Worm (Caenorhabditis elegans): Measurements from ENCODE around the gene mdt-15.
A peak's percentile ranks its signal among the peaks of the same experiment; 100 is the strongest.

mdt-15 gene

ce11 chrIII:5853240-5853639 lies 19.7 kb upstream of the mdt-15 start, which contains the start of gene ddx-23:
ddx-23 (minus strand) TSS chrIII:5853269.
- TF ChIP-seq ces-1 (GFP tag; optimal IDR thresholded peaks at IDR 0.05) (peak; percentile 57), lin-13 (tag; optimal IDR thresholded peaks at IDR 0.05) (no peak)

ce11 chrIII:5846412-5846811 lies 12.9 kb upstream of the mdt-15 start:
- TF ChIP-seq M03D4.4 (tag; optimal IDR thresholded peaks at IDR 0.05): no peak
- peak; percentile 39 for TF ChIP-seq ces-1 (GFP tag; optimal IDR thresholded peaks at IDR 0.05)

DNA sequence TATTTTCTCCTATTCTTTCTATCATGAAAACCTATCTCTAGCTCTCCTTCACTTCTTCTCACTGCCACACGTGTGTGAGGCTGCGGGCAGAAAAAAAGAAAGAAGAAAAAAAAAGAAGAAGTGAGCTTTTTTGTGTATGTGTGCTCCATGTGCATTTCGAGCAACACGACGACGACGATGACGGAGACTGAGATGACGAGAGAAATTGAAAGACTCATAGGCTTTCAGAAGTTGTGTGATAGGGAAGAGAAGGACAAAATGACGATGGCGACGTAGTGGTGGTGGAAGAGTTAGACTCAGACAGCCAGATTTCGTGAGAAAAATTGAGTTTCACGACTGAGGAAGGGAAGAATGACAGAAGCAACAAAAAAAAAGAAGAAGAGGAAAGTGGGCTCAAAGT lies 11.9 kb upstream of the mdt-15 start:
- TF ChIP-seq ceh-43 (GFP tag; optimal IDR thresholded peaks at IDR 0.05): no peak
- no peak for TF ChIP-seq sem-2 (GFP tag; optimal IDR thresholded peaks at IDR 0.05)
- peak; percentile 85 for TF ChIP-seq ces-1 (GFP tag; optimal IDR thresholded peaks at IDR 0.05)
- TF ChIP-seq nhr-237 (tag; optimal IDR thresholded peaks at IDR 0.05): no peak
- no peak for TF ChIP-seq mab-5 (tag; optimal IDR thresholded peaks at IDR 0.05)
- no peak for TF ChIP-seq hlh-1 (tag; optimal IDR thresholded peaks at IDR 0.05)

- TF ChIP-seq unc-120 (tag; optimal IDR thresholded peaks at IDR 0.05; ENCODE audit: poor library complexity, severe bottlenecking) (no peak), nhr-76 (tag; optimal IDR thresholded peaks at IDR 0.05) (no peak), ceh-43 (GFP tag; optimal IDR thresholded peaks at IDR 0.05) (no peak), hlh-1 (tag; optimal IDR thresholded peaks at IDR 0.05) (no peak), lin-13 (tag; optimal IDR thresholded peaks at IDR 0.05) (no peak), elt-3 (tag; optimal IDR thresholded peaks at IDR 0.05) (no peak), cnd-1 (tag; optimal IDR thresholded peaks at IDR 0.05) (no peak), bed-3 (GFP tag; optimal IDR thresholded peaks at IDR 0.05) (no peak), sptf-1 (tag; optimal IDR thresholded peaks at IDR 0.05) (no peak), M03D4.4 (tag; optimal IDR thresholded peaks at IDR 0.05) (no peak), elt-1 (tag; optimal IDR thresholded peaks at IDR 0.05; ENCODE audit: borderline replicate concordance, insufficient read depth) (no peak), nhr-237 (tag; optimal IDR thresholded peaks at IDR 0.05) (no peak), ztf-11 (tag; optimal IDR thresholded peaks at IDR 0.05) (no peak), snpc-4 (tag; optimal IDR thresholded peaks at IDR 0.05) (no peak), pha-4 (tag; optimal IDR thresholded peaks at IDR 0.05) (no peak)
These were observed 10.1 kb upstream of the mdt-15 start for ce11 chrIII:5843662-5844061.

- TF ChIP-seq cnd-1 (tag; optimal IDR thresholded peaks at IDR 0.05) (no peak), M03D4.4 (tag; optimal IDR thresholded peaks at IDR 0.05) (no peak), nhr-28 (tag; optimal IDR thresholded peaks at IDR 0.05) (no peak), zip-8 (tag; optimal IDR thresholded peaks at IDR 0.05) (no peak), bed-3 (GFP tag; optimal IDR thresholded peaks at IDR 0.05) (no peak), unc-62 (GFP tag; optimal IDR thresholded peaks at IDR 0.05) (no peak)
These were observed 9.4 kb upstream of the mdt-15 start for ce11 chrIII:5842920-5843319.

ce11 chrIII:5841676-5842075 lies 8.1 kb upstream of the mdt-15 start:
- TF ChIP-seq bed-3 (GFP tag; optimal IDR thresholded peaks at IDR 0.05) (no peak), M03D4.4 (tag; optimal IDR thresholded peaks at IDR 0.05) (no peak), lin-32 (GFP tag; optimal IDR thresholded peaks at IDR 0.05) (no peak), unc-120 (tag; optimal IDR thresholded peaks at IDR 0.05; ENCODE audit: poor library complexity, severe bottlenecking) (no peak), mls-2 (tag; optimal IDR thresholded peaks at IDR 0.05) (no peak), nhr-2 (tag; optimal IDR thresholded peaks at IDR 0.05) (no peak), sem-2 (GFP tag; optimal IDR thresholded peaks at IDR 0.05) (no peak), zip-8 (tag; optimal IDR thresholded peaks at IDR 0.05) (no peak), ztf-11 (tag; optimal IDR thresholded peaks at IDR 0.05) (no peak), nhr-237 (tag; optimal IDR thresholded peaks at IDR 0.05) (no peak), lin-13 (tag; optimal IDR thresholded peaks at IDR 0.05) (no peak), ceh-83 (GFP tag; optimal IDR thresholded peaks at IDR 0.05) (no peak), nhr-76 (tag; optimal IDR thresholded peaks at IDR 0.05) (no peak), ces-1 (GFP tag; optimal IDR thresholded peaks at IDR 0.05) (no peak), mab-5 (tag; optimal IDR thresholded peaks at IDR 0.05) (no peak)

- no peak for TF ChIP-seq bed-3 (GFP tag; optimal IDR thresholded peaks at IDR 0.05)
- TF ChIP-seq ztf-11 (tag; optimal IDR thresholded peaks at IDR 0.05): no peak
- no peak for TF ChIP-seq sptf-1 (tag; optimal IDR thresholded peaks at IDR 0.05)
- TF ChIP-seq lsy-2 (tag; optimal IDR thresholded peaks at IDR 0.05): no peak
- TF ChIP-seq ces-1 (GFP tag; optimal IDR thresholded peaks at IDR 0.05): no peak
- no peak for TF ChIP-seq nhr-237 (tag; optimal IDR thresholded peaks at IDR 0.05)
- no peak for TF ChIP-seq zip-8 (tag; optimal IDR thresholded peaks at IDR 0.05)
- TF ChIP-seq ceh-83 (GFP tag; optimal IDR thresholded peaks at IDR 0.05): no peak
These were observed 7.4 kb upstream of the mdt-15 start for ce11 chrIII:5840815-5841573.
